Worm (Caenorhabditis elegans): ENCODE results near the gene nhr-8.
A peak's percentile ranks its signal among the peaks of the same experiment; 100 is the strongest.

The nhr-8 gene

ce11 chrIV:7734173-7734572 is 23.4 kb downstream of the nhr-8 start:
- TF ChIP-seq elt-2 (tag; optimal IDR thresholded peaks at IDR 0.05) (peak; percentile 36), K09A11.1 (tag; optimal IDR thresholded peaks at IDR 0.05; ENCODE audit: insufficient read depth) (no peak)

ce11 chrIV:7734619-7735018 is 23.8 kb downstream of the nhr-8 start, which contains the start of gene clx-1:
TSS of gene clx-1 (plus strand) at chrIV:7734648.
- no peak for TF ChIP-seq odd-2 (tag; optimal IDR thresholded peaks at IDR 0.05)

- TF ChIP-seq unc-3 (GFP tag; conservative IDR thresholded peaks at IDR 0.05) = no peak
- TF ChIP-seq unc-3 (tag; optimal IDR thresholded peaks at IDR 0.05) = peak; percentile 2
- no peak for TF ChIP-seq ceh-48 (tag; optimal IDR thresholded peaks at IDR 0.05)
Measured at ce11 chrIV:7736616-7737015, 25.8 kb downstream of the nhr-8 start.

- TF ChIP-seq fkh-10 (GFP tag; optimal IDR thresholded peaks at IDR 0.05) (no peak), sox-4 (tag; optimal IDR thresholded peaks at IDR 0.05) (no peak), hlh-15 (tag; optimal IDR thresholded peaks at IDR 0.05) (no peak), npax-4 (tag; optimal IDR thresholded peaks at IDR 0.05) (no peak), hlh-30 (tag; optimal IDR thresholded peaks at IDR 0.05; ENCODE audit: insufficient read depth) (no peak), pqm-1 (tag; optimal IDR thresholded peaks at IDR 0.05) (no peak)
Measured at ce11 chrIV:7743539-7743938, 32.8 kb downstream of the nhr-8 start, which contains the start of gene npr-35. TSS of gene npr-35 (plus strand) at chrIV:7743839.

ce11 chrIV:7747838-7748237 is 37.1 kb downstream of the nhr-8 start, which contains the start of gene klo-1:
TSS of gene klo-1 (minus strand) at chrIV:7748225.
- TF ChIP-seq hlh-13 (GFP tag; optimal IDR thresholded peaks at IDR 0.05) (no peak), K02D7.2 (tag; optimal IDR thresholded peaks at IDR 0.05) (no peak), ceh-6 (GFP tag; optimal IDR thresholded peaks at IDR 0.05) (no peak), ahr-1 (tag; optimal IDR thresholded peaks at IDR 0.05) (no peak), C38D4.7 (GFP tag; optimal IDR thresholded peaks at IDR 0.05) (no peak), lin-11 (tag; optimal IDR thresholded peaks at IDR 0.05) (no peak), ceh-2 (tag; optimal IDR thresholded peaks at IDR 0.05) (no peak), ttx-3 (tag; optimal IDR thresholded peaks at IDR 0.05) (no peak), ets-4 (tag; optimal IDR thresholded peaks at IDR 0.05) (no peak), nfya-1 (tag; optimal IDR thresholded peaks at IDR 0.05) (no peak), ama-1 (optimal IDR thresholded peaks at IDR 0.05) (no peak), ceh-45 (GFP tag; IDR thresholded peaks at IDR 0.05) (no peak)

- TF ChIP-seq ttx-3 (tag; optimal IDR thresholded peaks at IDR 0.05) (no peak), ceh-14 (tag; optimal IDR thresholded peaks at IDR 0.05) (no peak), hlh-8 (tag; optimal IDR thresholded peaks at IDR 0.05) (no peak), gmeb-2 (tag; optimal IDR thresholded peaks at IDR 0.05) (no peak), fkh-10 (GFP tag; optimal IDR thresholded peaks at IDR 0.05) (no peak), ceh-9 (tag; optimal IDR thresholded peaks at IDR 0.05) (no peak), ceh-6 (GFP tag; optimal IDR thresholded peaks at IDR 0.05) (no peak), pag-3 (tag; optimal IDR thresholded peaks at IDR 0.05; ENCODE audit: borderline replicate concordance) (no peak), ahr-1 (tag; optimal IDR thresholded peaks at IDR 0.05) (no peak)
Measured at ce11 chrIV:7753108-7753507, 42.3 kb downstream of the nhr-8 start, which contains the start of gene col-14. TSS of gene col-14 (plus strand) at chrIV:7753408.

- no peak for TF ChIP-seq fkh-6 (tag; optimal IDR thresholded peaks at IDR 0.05)
- no peak for TF ChIP-seq ref-2 (tag; optimal IDR thresholded peaks at IDR 0.05)
- TF ChIP-seq mec-3 (tag; optimal IDR thresholded peaks at IDR 0.05; ENCODE audit: borderline replicate concordance) = peak; percentile 56
Measured at ce11 chrIV:7754114-7754513, 43.3 kb downstream of the nhr-8 start.

Data from whole organism, late embryonic.